Worm (Caenorhabditis elegans) whole organism, L4/young adult: Measurements from ENCODE around the gene nlp-24.

Experiments
- W03F9.2 ChIP-seq: fragments of 150-350 bp; optimal IDR thresholded peaks from 2 replicates; lab custom pipeline; 2014; ENCODE audit warnings: missing biosample characterization, missing genetic modification characterization
- dao-5 ChIP-seq: sonication (generic microtip); optimal IDR thresholded peaks from 2 replicates; lab custom pipeline; 2016; ENCODE audit warnings: missing genotype, missing genetic modification characterization, moderate library complexity, missing compliant biosample characterization
- him-1 ChIP-seq: sonication (generic microtip); optimal IDR thresholded peaks from 2 replicates; lab custom pipeline; 2016; ENCODE audit warnings: missing genotype, missing genetic modification reagents, missing genetic modification characterization, missing compliant biosample characterization

The nlp-24 gene

DNA sequence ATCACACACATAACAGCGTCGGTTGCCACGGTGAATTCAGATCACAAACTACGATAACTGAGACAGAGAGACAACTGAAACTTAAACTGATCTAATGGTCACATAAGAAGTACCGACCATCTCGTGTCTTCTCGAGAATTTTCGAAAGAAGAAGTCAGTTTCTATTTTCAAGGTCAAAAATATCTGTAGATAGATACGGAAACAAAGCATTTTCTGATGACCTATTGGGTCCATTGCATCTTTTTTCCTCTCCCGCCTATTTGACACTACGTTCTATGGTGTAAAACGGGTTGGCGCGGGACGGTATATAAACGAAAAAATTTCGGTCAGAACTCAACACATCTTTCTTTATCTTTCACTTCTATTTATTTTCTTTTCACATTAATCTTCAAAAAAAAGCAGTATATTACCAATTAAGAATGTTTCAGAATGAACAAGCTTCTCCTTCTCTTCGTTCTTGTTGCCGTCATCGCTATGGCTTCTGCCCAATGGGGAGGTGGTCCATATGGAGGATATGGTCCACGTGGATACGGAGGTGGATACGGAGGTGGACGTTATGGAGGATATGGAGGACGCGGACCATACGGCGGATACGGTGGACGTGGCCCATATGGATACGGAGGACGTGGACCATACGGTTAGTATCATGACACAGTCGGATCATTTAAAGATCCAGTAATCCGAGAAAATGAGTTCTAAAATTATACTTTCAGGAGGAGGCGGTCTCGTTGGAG lies at the start of gene nlp-24:
Gene nlp-24 (plus strand): TSS at position 429 of the 734 bp plus-strand sequence.
- TF ChIP-seq him-1 (tag; lab: Kevin White, UChicago) = no peak
- no peak for TF ChIP-seq W03F9.2 (tag; lab: Kevin White, UChicago)
- no peak for TF ChIP-seq dao-5 (tag; lab: Kevin White, UChicago)

DNA sequence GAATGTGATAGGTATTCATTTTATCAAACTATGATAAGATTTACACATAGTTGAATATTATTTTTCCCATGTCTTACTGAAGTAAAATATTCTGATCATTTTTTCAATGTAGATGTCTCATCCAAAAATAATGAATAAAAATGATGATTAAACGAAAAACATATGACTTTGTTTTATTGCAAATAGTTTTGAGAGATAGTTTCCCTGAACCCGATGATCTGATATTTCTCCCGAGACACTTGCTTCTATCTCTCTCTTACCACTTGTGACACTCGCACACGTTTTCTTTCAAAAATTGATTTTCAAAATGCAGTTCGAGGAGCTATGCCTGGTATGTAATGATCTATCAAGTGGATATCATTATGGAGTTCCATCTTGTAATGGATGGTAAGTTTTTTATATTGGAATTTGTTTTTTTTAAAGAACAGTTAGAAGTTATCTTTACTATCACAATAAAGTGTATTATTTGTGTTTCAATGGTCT lies 46.0 kb upstream of the nlp-24 start, which contains the start of the genes nhr-101 and pms-2:
Gene nhr-101 (plus strand): TSS at position 308 of the 483 bp plus-strand sequence.
Gene pms-2 (minus strand): TSS at position 433 of the 483 bp plus-strand sequence.
- TF ChIP-seq dao-5 (tag; lab: Kevin White, UChicago) = no peak
- TF ChIP-seq W03F9.2 (tag; lab: Kevin White, UChicago) = no peak
- no peak for TF ChIP-seq him-1 (tag; lab: Kevin White, UChicago)

DNA sequence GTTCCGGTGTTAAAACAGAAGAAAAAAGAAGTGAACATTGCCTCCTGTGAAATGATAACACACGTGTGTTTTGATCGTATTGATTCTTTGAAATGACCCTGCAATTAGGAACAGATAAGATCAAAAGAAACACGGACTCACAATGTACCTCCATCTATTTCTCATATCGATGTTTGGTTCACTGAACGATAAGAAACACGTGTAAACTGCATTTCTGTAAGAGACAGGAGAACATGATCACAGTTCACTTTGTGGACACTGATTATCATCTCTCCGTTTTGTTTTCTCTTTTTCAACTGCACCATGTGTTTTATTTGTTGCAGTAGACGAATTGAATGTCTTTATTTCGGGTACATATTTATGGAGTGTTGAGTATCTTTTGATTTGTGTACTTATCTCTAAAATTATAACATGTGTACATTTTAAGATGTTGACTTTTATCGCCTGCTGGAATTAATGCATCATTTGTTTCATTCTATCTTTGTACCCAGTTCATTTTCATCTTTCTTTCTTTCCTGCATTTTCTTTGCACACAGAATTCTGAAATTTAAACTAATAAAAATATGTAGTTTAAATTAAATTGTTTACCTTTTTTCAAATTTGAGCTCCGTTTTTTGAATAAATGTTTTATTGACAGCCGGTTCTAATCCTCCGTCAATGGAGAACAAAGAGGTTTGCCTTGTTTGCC lies 43.2 kb upstream of the nlp-24 start, which contains the start of the genes H12C20.7 and nhr-68:
Gene H12C20.7 (minus strand): TSS at position 188 of the 688 bp plus-strand sequence.
Gene nhr-68 (plus strand): TSS at position 638 of the 688 bp plus-strand sequence.
- TF ChIP-seq him-1 (tag; lab: Kevin White, UChicago) = no peak
- TF ChIP-seq W03F9.2 (tag; lab: Kevin White, UChicago) = peak; percentile 60
- no peak for TF ChIP-seq dao-5 (tag; lab: Kevin White, UChicago)

DNA sequence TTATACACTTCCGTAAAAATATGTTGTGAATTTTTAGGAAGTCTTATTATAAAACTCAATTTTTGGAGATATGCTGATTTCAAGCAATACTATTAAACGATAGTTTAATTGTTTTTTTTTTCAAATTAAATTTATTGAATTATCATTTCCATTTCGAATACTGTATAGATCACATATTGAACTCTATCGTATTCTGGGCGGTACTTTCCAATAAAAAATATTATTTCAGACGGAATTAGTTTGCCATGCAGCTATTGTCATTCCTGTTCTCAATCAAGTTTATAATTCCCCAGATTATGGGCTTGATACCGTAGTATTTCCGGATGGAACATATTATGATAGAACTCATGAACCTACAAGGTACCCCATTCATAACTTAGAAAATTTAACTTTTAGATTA lies 41.6 kb upstream of the nlp-24 start:
- TF ChIP-seq W03F9.2 (tag; lab: Kevin White, UChicago) (no peak), dao-5 (tag; lab: Kevin White, UChicago) (no peak), him-1 (tag; lab: Kevin White, UChicago) (no peak)

DNA sequence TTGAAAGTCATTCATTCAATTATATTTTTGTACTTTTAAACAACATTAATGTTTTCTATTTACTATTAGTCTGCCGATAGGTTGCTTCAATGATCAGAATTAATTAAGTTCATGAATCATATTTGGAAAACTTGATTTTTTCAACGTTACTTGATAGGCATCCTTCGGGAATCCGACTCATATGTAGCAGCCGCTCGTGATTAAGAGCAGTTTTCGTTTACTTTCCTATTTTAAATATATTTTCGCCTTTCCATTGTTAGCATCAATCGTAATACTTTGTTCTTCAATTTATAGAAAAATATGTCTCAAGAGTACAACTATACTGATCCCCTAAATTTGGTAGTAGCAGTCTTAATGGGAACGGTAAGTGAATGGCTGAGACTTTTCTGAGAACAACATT lies 35.4 kb upstream of the nlp-24 start, which contains the start of gene srx-90:
Gene srx-90 (plus strand): TSS at position 301 of the 400 bp plus-strand sequence.
- no peak for TF ChIP-seq him-1 (tag; lab: Kevin White, UChicago)
- no peak for TF ChIP-seq dao-5 (tag; lab: Kevin White, UChicago)

DNA sequence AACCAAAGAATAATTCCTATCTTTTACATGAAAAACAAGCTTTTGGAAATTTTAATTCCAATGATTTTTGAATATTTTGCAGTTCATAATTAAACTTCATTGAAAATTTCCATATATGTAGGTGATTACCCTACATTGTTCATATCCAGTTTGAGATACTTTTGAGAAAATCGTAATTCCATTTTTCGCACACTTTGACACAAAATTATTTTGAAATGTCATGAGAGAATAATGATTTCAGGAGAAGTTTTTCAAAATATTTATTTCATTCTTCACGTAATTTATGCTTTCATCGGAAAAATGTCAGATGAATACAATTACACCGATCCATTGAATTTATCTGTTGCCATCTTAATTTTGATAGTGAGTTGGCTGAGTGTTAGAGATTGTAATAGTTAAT lies 33.0 kb upstream of the nlp-24 start, which contains the start of gene srx-88:
Gene srx-88 (plus strand): TSS at position 301 of the 400 bp plus-strand sequence.
- no peak for TF ChIP-seq W03F9.2 (tag; lab: Kevin White, UChicago)

DNA sequence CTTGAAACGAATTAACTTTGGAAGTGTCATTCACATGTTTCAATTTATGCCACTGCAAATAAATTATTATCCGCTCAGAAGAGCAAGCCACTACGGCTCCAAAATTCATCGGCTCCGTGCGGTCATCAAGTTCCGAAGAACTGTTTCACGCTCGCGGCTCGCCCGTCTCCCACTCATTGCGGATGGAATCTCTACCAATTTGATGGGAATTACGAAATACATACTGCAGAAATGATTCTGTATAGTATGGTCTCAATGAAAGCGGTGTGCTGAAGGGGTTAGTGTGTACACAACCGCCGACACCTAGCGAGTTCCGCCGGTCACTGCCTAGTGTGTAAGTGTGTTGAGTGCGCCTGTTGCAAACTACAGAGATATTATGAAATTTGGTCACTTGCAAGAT lies 31.1 kb upstream of the nlp-24 start:
- TF ChIP-seq dao-5 (tag; lab: Kevin White, UChicago) = no peak
- no peak for TF ChIP-seq him-1 (tag; lab: Kevin White, UChicago)
- no peak for TF ChIP-seq W03F9.2 (tag; lab: Kevin White, UChicago)

DNA sequence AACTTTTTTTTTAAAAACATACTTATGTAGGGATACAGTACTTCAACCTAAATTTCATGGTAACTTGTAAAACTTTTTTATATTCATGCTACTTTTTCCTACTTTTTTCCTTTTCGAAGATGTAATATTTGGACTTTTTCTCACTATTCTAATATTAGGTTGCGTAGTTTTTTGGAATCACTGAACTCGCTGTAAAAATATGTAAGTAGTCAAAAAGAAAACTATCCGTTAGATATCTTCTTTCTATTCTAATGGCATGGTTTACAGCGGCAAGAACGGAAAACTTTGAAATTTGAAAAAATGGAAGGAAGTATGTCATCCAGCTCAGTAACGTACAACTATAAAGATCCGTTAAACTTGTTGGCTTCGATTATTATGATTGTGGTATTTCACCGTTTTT lies 26.7 kb upstream of the nlp-24 start, which contains the start of gene srx-82:
Gene srx-82 (plus strand): TSS at position 301 of the 400 bp plus-strand sequence.
- TF ChIP-seq W03F9.2 (tag; lab: Kevin White, UChicago) = no peak
- no peak for TF ChIP-seq him-1 (tag; lab: Kevin White, UChicago)
- TF ChIP-seq dao-5 (tag; lab: Kevin White, UChicago) = no peak

DNA sequence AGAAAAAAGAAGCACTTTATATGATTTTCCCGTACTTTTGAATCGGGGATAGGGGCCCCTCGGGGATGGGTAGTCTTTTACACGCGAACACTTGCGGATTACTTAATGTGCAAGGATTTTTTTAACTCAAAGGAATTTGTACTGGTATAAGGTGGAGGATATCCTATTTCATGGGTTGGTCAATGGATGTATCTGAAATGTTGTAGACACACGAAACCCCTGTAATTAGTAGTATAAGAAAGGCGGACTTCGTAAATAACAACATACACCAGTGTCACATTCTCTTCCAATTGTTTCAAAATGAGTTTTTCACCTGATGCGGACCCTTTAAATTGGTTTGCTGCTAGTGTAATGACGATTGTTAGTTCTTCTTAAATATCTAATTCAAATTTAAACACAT lies 22.7 kb upstream of the nlp-24 start, which contains the start of gene srx-80:
Gene srx-80 (plus strand): TSS at position 301 of the 400 bp plus-strand sequence.
- TF ChIP-seq W03F9.2 (tag; lab: Kevin White, UChicago) (no peak), him-1 (tag; lab: Kevin White, UChicago) (no peak), dao-5 (tag; lab: Kevin White, UChicago) (no peak)

DNA sequence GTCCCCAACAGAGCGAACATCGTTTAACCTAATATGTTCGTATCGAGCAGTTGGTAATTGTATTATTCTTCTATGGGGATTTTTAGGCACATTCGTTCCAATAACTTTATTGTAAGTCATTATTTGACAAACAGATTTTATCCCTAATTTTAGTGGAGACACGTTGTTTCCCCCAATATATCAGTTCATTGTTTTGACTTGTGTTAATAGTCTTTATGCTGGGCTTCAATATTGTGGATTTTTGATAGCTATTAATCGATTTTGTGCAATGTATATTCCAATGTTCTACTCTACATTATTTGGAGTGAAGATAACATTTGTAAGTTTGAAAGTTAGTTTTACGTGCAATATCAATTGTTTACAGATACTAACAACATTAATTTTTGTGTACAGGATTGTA lies 22.3 kb upstream of the nlp-24 start:
- no peak for TF ChIP-seq him-1 (tag; lab: Kevin White, UChicago)
- no peak for TF ChIP-seq W03F9.2 (tag; lab: Kevin White, UChicago)
- TF ChIP-seq dao-5 (tag; lab: Kevin White, UChicago) = no peak

DNA sequence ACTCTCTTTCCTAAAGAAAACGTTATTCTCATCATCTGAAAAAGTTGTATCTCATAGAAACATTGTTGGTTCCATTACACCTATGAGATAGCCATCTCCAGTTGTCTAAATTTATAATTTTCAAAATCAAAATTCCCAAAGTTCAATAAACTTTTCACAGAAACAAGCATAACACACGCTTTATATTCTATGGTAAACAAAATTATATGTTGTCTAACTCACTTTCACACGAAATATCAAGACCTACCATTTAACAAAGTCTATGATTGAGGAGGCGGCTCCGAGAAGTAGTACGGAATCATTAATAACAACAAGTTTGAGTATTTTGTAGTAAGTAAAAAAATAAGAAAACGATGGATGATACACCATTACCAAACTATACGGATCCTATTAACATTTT lies 17.4 kb upstream of the nlp-24 start, which contains the start of gene srx-84:
Gene srx-84 (plus strand): TSS at position 301 of the 400 bp plus-strand sequence.
- TF ChIP-seq him-1 (tag; lab: Kevin White, UChicago) = no peak
- TF ChIP-seq dao-5 (tag; lab: Kevin White, UChicago) = no peak
- no peak for TF ChIP-seq W03F9.2 (tag; lab: Kevin White, UChicago)

DNA sequence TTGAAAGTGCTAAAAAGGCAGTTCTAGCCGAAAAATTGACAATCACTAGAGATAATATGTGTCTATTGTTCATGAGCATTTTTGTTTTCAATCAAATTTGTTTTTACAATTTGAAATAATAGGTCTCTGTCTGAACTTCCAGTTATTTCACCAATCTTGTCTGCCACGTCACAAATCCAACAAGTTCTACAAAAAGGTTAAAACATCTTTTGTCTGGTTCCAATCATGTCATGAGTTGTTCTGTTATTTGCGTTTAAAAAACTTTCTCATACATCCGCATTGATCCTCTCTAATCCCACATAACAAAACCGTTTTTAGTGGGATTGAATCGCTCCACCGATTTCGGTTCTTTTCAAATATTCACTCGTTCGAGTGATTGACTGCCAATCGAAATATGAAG lies 15.4 kb upstream of the nlp-24 start, which contains the start of gene F35B12.9:
Gene F35B12.9 (plus strand): TSS at position 372 of the 400 bp plus-strand sequence.
- no peak for TF ChIP-seq dao-5 (tag; lab: Kevin White, UChicago)
- TF ChIP-seq him-1 (tag; lab: Kevin White, UChicago) = no peak
- TF ChIP-seq W03F9.2 (tag; lab: Kevin White, UChicago) = no peak

DNA sequence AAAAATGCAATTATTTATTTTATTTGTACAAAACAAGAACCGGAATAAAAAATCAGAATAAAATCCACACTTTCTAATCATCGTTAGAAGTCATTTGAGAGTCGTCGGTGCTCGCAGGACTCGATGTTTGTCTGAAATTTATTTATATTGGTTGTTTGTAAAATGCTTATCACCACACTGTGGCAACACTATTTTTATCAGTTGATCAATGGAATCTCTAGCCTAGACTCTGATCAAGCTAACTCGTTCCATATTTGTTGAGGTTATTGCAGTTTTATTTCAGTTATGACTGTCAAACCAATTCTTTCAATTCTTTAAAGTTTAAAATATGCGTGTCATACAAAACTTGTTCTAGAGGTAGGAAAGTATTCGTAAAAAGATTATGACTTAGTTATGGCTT lies 11.7 kb upstream of the nlp-24 start, which contains the start of gene dhs-20:
Gene dhs-20 (minus strand): TSS at position 80 of the 400 bp plus-strand sequence.
- TF ChIP-seq dao-5 (tag; lab: Kevin White, UChicago) (no peak), W03F9.2 (tag; lab: Kevin White, UChicago) (no peak), him-1 (tag; lab: Kevin White, UChicago) (no peak)
